Fruit fly (Drosophila melanogaster) whole organism, embryonic: Measurements from ENCODE around the gene CG8326.

Experiments
- ATbp ChIP-seq: fragments of 200-800 bp; sonication (Bioruptor generic); optimal IDR thresholded peaks from 2 replicates; lab custom pipeline; 2017; ENCODE audit warnings: missing biosample characterization, mild to moderate bottlenecking, missing genetic modification characterization, missing genetic modification reagents
- Atf-2 ChIP-seq: fragments of 200-800 bp; sonication (Bioruptor generic); optimal IDR thresholded peaks from 2 replicates; lab custom pipeline; 2016; ENCODE audit warnings: missing biosample characterization, missing genetic modification characterization
- CG10654 ChIP-seq: fragments of 200-800 bp; sonication (Bioruptor generic); optimal IDR thresholded peaks from 2 replicates; lab custom pipeline; 2016; ENCODE audit warnings: missing biosample characterization, missing genetic modification characterization
- CG11504 ChIP-seq: fragments of 200-800 bp; sonication (Bioruptor generic); optimal IDR thresholded peaks from 3 replicates; lab custom pipeline; 2019; ENCODE audit warnings: missing biosample characterization, mild to moderate bottlenecking, missing genetic modification characterization, moderate library complexity
- CG12744 ChIP-seq: fragments of 200-800 bp; sonication (Bioruptor generic); optimal IDR thresholded peaks from 2 replicates; lab custom pipeline; 2016; ENCODE audit warnings: missing biosample characterization, missing genetic modification characterization
- CG12769 ChIP-seq: fragments of 200-800 bp; sonication (Bioruptor generic); optimal IDR thresholded peaks from 2 replicates; lab custom pipeline; 2019; ENCODE audit warnings: missing biosample characterization, mild to moderate bottlenecking, missing genetic modification characterization, moderate library complexity
- CG13775 ChIP-seq: fragments of 200-800 bp; sonication (Bioruptor generic); optimal IDR thresholded peaks from 3 replicates; lab custom pipeline; 2017; ENCODE audit warnings: missing biosample characterization, mild to moderate bottlenecking, missing genetic modification characterization
- CG13894 ChIP-seq: fragments of 200-800 bp; sonication (Bioruptor generic); optimal IDR thresholded peaks from 3 replicates; lab custom pipeline; 2018; ENCODE audit warnings: missing biosample characterization, mild to moderate bottlenecking, missing genetic modification characterization, moderate library complexity
- CG15011 ChIP-seq: fragments of 200-800 bp; sonication (Bioruptor generic); optimal IDR thresholded peaks from 3 replicates; lab custom pipeline; 2018; ENCODE audit warnings: missing biosample characterization, mild to moderate bottlenecking, missing genetic modification characterization
- CG17359 ChIP-seq: fragments of 200-800 bp; sonication (Bioruptor generic); optimal IDR thresholded peaks from 3 replicates; lab custom pipeline; 2018; ENCODE audit warnings: missing biosample characterization, mild to moderate bottlenecking, missing genetic modification characterization, moderate library complexity
- CG17385 ChIP-seq: fragments of 200-800 bp; sonication (Bioruptor generic); optimal IDR thresholded peaks from 3 replicates; lab custom pipeline; 2018; ENCODE audit warnings: missing biosample characterization, mild to moderate bottlenecking, missing genetic modification characterization
- CG1792 ChIP-seq: fragments of 200-800 bp; sonication (Bioruptor generic); optimal IDR thresholded peaks from 2 replicates; lab custom pipeline; 2016; ENCODE audit warnings: missing biosample characterization, missing genetic modification characterization
- CG18476 ChIP-seq: fragments of 200-800 bp; sonication (Bioruptor generic); optimal IDR thresholded peaks from 2 replicates; lab custom pipeline; 2016; ENCODE audit warnings: missing biosample characterization, mild to moderate bottlenecking, missing genetic modification characterization
- CG2875 ChIP-seq: fragments of 200-800 bp; sonication (Bioruptor generic); optimal IDR thresholded peaks from 2 replicates; lab custom pipeline; 2017; ENCODE audit warnings: missing biosample characterization, mild to moderate bottlenecking, missing genetic modification characterization, missing genetic modification reagents
- CG2889 ChIP-seq: fragments of 200-800 bp; sonication (Bioruptor generic); IDR thresholded peaks from 3 replicates; pipeline ENCODE4 v1.3.6; 2022; ENCODE audit warnings: missing biosample characterization, missing genetic modification characterization
- CG4854 ChIP-seq: fragments of 200-800 bp; sonication (Bioruptor generic); optimal IDR thresholded peaks from 2 replicates; lab custom pipeline; 2016; ENCODE audit warnings: missing biosample characterization, missing genetic modification characterization, inconsistent platforms
- CTCF ChIP-seq: fragments of 200-800 bp; sonication (Bioruptor generic); optimal IDR thresholded peaks from 2 replicates; lab custom pipeline; 2017; ENCODE audit warnings: missing biosample characterization, mild to moderate bottlenecking, missing genetic modification characterization, moderate library complexity
- Fer2 ChIP-seq: fragments of 200-800 bp; sonication (Bioruptor generic); optimal IDR thresholded peaks from 2 replicates; lab custom pipeline; 2018; ENCODE audit warnings: missing biosample characterization, mild to moderate bottlenecking, missing genetic modification characterization, moderate library complexity
- Gsc ChIP-seq: fragments of 200-800 bp; sonication (Bioruptor generic); IDR thresholded peaks from 2 replicates; pipeline ENCODE4 v1.3.6; 2022; ENCODE audit warnings: missing biosample characterization, missing genetic modification characterization
- HLHmδ ChIP-seq: fragments of 200-800 bp; sonication (Bioruptor generic); optimal IDR thresholded peaks from 2 replicates; lab custom pipeline; 2018; ENCODE audit warnings: missing biosample characterization, mild to moderate bottlenecking, missing genetic modification characterization, moderate library complexity
- Hr3 ChIP-seq: fragments of 200-800 bp; sonication (Bioruptor generic); optimal IDR thresholded peaks from 3 replicates; lab custom pipeline; 2016; ENCODE audit warnings: missing biosample characterization, missing genetic modification characterization
- NC2β ChIP-seq: fragments of 200-800 bp; sonication (Bioruptor generic); optimal IDR thresholded peaks from 2 replicates; lab custom pipeline; 2016; ENCODE audit warnings: missing biosample characterization, missing genetic modification characterization
- NfI ChIP-seq: fragments of 200-800 bp; sonication (Bioruptor generic); optimal IDR thresholded peaks from 3 replicates; lab custom pipeline; 2018; ENCODE audit warnings: missing biosample characterization, mild to moderate bottlenecking, missing genetic modification characterization, moderate library complexity
- Oaz ChIP-seq: fragments of 200-800 bp; sonication (Bioruptor generic); IDR thresholded peaks from 2 replicates; pipeline ENCODE4 v1.3.6; 2022; ENCODE audit warnings: missing biosample characterization, missing genetic modification characterization
- Xbp1 ChIP-seq: fragments of 200-800 bp; sonication (Bioruptor generic); optimal IDR thresholded peaks from 3 replicates; lab custom pipeline; 2016; ENCODE audit warnings: missing biosample characterization, mild to moderate bottlenecking, missing genetic modification characterization
- ato ChIP-seq: fragments of 200-800 bp; sonication (Bioruptor generic); IDR thresholded peaks from 2 replicates; pipeline ENCODE4 v1.3.6; 2022; ENCODE audit warnings: missing biosample characterization, missing genetic modification characterization; ENCODE audit not compliant: partially characterized antibody
- bab2 ChIP-seq: fragments of 200-800 bp; sonication (Bioruptor generic); optimal IDR thresholded peaks from 2 replicates; lab custom pipeline; 2016; ENCODE audit warnings: missing biosample characterization, missing genetic modification characterization
- bbx ChIP-seq: fragments of 200-800 bp; sonication (Bioruptor generic); IDR thresholded peaks from 2 replicates; pipeline ENCODE4 v1.3.6; 2022; ENCODE audit warnings: missing biosample characterization, missing genetic modification characterization; ENCODE audit not compliant: partially characterized antibody
- cas ChIP-seq: fragments of 200-800 bp; sonication (Bioruptor generic); IDR thresholded peaks from 2 replicates; pipeline ENCODE4 v1.3.6; 2022; ENCODE audit warnings: missing biosample characterization, missing genetic modification characterization
- croc ChIP-seq: fragments of 200-800 bp; sonication (Bioruptor generic); conservative IDR thresholded peaks from 3 replicates; pipeline ENCODE4 v1.3.6; 2022; ENCODE audit warnings: missing biosample characterization, missing genetic modification characterization
- cwo ChIP-seq: fragments of 200-800 bp; sonication (Bioruptor generic); optimal IDR thresholded peaks from 3 replicates; lab custom pipeline; 2017; ENCODE audit warnings: missing biosample characterization, missing genetic modification characterization, mild to moderate bottlenecking, moderate library complexity, missing genetic modification reagents
- dmrt11E ChIP-seq: fragments of 200-800 bp; sonication (Bioruptor generic); optimal IDR thresholded peaks from 3 replicates; lab custom pipeline; 2018; ENCODE audit warnings: missing biosample characterization, mild to moderate bottlenecking, missing genetic modification characterization, moderate library complexity
- exex ChIP-seq: fragments of 200-800 bp; sonication (Bioruptor generic); optimal IDR thresholded peaks from 4 replicates; lab custom pipeline; 2018; ENCODE audit warnings: missing biosample characterization, mild to moderate bottlenecking, missing genetic modification characterization, moderate library complexity
- gce ChIP-seq: fragments of 200-800 bp; sonication (Bioruptor generic); IDR thresholded peaks from 3 replicates; pipeline ENCODE4 v1.3.6; 2022; ENCODE audit warnings: missing biosample characterization, missing genetic modification characterization
- grau ChIP-seq: fragments of 200-800 bp; optimal IDR thresholded peaks from 3 replicates; lab custom pipeline; 2019; ENCODE audit warnings: missing biosample characterization, mild to moderate bottlenecking, missing genetic modification characterization, moderate library complexity
- her ChIP-seq: fragments of 200-800 bp; sonication (Bioruptor generic); optimal IDR thresholded peaks from 2 replicates; lab custom pipeline; 2016; ENCODE audit warnings: missing biosample characterization, missing genetic modification characterization
- inv ChIP-seq: fragments of 200-800 bp; sonication (Bioruptor generic); IDR thresholded peaks from 2 replicates; pipeline ENCODE4 v1.3.6; 2022; ENCODE audit warnings: missing biosample characterization, missing genetic modification characterization; ENCODE audit not compliant: partially characterized antibody
- jing ChIP-seq: fragments of 200-800 bp; sonication (Bioruptor generic); optimal IDR thresholded peaks from 2 replicates; lab custom pipeline; 2018; ENCODE audit warnings: missing biosample characterization, mild to moderate bottlenecking, missing genetic modification characterization
- ken ChIP-seq: fragments of 200-800 bp; sonication (Bioruptor generic); IDR thresholded peaks from 3 replicates; pipeline ENCODE4 v1.3.6; 2022; ENCODE audit warnings: missing biosample characterization, missing genetic modification characterization
- oc ChIP-seq: fragments of 200-800 bp; sonication (Bioruptor generic); optimal IDR thresholded peaks from 2 replicates; lab custom pipeline; 2018; ENCODE audit warnings: missing biosample characterization, mild to moderate bottlenecking, missing genetic modification characterization, moderate library complexity
- odd ChIP-seq: fragments of 200-800 bp; sonication (Bioruptor generic); optimal IDR thresholded peaks from 2 replicates; lab custom pipeline; 2017; ENCODE audit warnings: missing biosample characterization, mild to moderate bottlenecking, missing genetic modification characterization
- sc ChIP-seq, 3 experiments: fragments of >200 bp in 2 of 3; fragments of 200-800 bp in 1 of 3; sonication (Bioruptor generic) in 1 of 3; optimal IDR thresholded peaks; 2 replicates in 2 of 3; 3 replicates in 1 of 3; lab custom pipeline; 2017; ENCODE audit warnings: mild to moderate bottlenecking in 1 of 3, missing biosample characterization in 1 of 3, missing genetic modification characterization in 1 of 3, missing genetic modification reagents in 1 of 3
- schlank ChIP-seq: fragments of 200-800 bp; sonication (Bioruptor generic); optimal IDR thresholded peaks from 2 replicates; lab custom pipeline; 2018; ENCODE audit warnings: missing biosample characterization, mild to moderate bottlenecking, missing genetic modification characterization
- trem ChIP-seq: fragments of 200-800 bp; optimal IDR thresholded peaks from 3 replicates; lab custom pipeline; 2019; ENCODE audit warnings: missing biosample characterization, mild to moderate bottlenecking, missing genetic modification characterization, moderate library complexity
- trh ChIP-seq: fragments of 200-800 bp; sonication (Bioruptor generic); optimal IDR thresholded peaks from 2 replicates; lab custom pipeline; 2016; ENCODE audit warnings: missing biosample characterization, missing genetic modification characterization
- unpg ChIP-seq: fragments of 200-800 bp; sonication (Bioruptor generic); optimal IDR thresholded peaks from 3 replicates; lab custom pipeline; 2018; ENCODE audit warnings: missing biosample characterization, mild to moderate bottlenecking, missing genetic modification characterization, moderate library complexity
- wek ChIP-seq: fragments of 200-800 bp; sonication (Bioruptor generic); optimal IDR thresholded peaks from 3 replicates; lab custom pipeline; 2018; ENCODE audit warnings: missing biosample characterization, mild to moderate bottlenecking, missing genetic modification characterization, moderate library complexity
- zfh2 ChIP-seq: fragments of 200-800 bp; sonication (Bioruptor generic); optimal IDR thresholded peaks from 2 replicates; lab custom pipeline; 2016; ENCODE audit warnings: missing biosample characterization, missing genetic modification characterization

CG8326 gene

DNA sequence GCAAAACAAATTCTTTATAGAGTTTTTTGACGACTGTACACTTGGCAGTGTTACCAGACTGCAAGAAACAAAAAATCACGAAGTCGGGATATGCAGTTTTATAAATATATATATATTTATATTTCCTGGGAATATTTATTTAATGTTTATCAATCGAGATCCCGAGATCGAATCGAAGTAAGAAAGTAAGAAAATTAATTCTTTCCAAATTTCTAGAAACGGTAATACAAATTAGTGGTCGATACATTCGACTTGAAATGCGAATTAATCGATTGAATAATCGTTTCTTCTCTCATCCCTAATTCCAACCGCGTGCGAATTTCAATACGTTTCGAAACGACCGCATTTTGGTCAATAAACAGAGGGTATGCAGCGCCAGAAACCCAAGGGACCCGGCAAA is 6.7 kb upstream of the CG8326 start, which contains the start of the genes CG8289 and CG5800 (continued):
- TF ChIP-seq CG10654 (GFP tag; lab: Kevin White, UChicago), result no peak
- TF ChIP-seq oc (tag; lab: Kevin White, UChicago), result no peak
- peak; percentile 49 for TF ChIP-seq inv (GFP tag; lab: Robert Waterston, UW)
- peak; percentile 22 for TF ChIP-seq Xbp1 (GFP tag; lab: Kevin White, UChicago)
- TF ChIP-seq CG12769 (tag; lab: Kevin White, UChicago), result no peak
- TF ChIP-seq bbx, result peak; percentile 69
- TF ChIP-seq ATbp (GFP tag; lab: Kevin White, UChicago), result no peak
- TF ChIP-seq Oaz (GFP tag; lab: Robert Waterston, UW), result no peak
- peak; percentile 13 for TF ChIP-seq NfI
- TF ChIP-seq CG11504 (tag; lab: Kevin White, UChicago), result no peak
- no peak for TF ChIP-seq CG18476 (GFP tag; lab: Kevin White, UChicago)
- TF ChIP-seq wek (GFP tag; lab: Kevin White, UChicago), result no peak
- no peak for TF ChIP-seq sc (optimal IDR thresholded peaks at IDR 0.05; lab: Kevin White, UChicago)
- TF ChIP-seq sc (GFP tag; optimal IDR thresholded peaks at IDR 0.05; lab: Kevin White, UChicago), result no peak
- no peak for TF ChIP-seq Hr3 (GFP tag; lab: Kevin White, UChicago)
- TF ChIP-seq Gsc (GFP tag; lab: Robert Waterston, UW), result no peak
- no peak for TF ChIP-seq odd (GFP tag; lab: Kevin White, UChicago)
- no peak for TF ChIP-seq CG4854 (GFP tag; lab: Kevin White, UChicago)

DNA sequence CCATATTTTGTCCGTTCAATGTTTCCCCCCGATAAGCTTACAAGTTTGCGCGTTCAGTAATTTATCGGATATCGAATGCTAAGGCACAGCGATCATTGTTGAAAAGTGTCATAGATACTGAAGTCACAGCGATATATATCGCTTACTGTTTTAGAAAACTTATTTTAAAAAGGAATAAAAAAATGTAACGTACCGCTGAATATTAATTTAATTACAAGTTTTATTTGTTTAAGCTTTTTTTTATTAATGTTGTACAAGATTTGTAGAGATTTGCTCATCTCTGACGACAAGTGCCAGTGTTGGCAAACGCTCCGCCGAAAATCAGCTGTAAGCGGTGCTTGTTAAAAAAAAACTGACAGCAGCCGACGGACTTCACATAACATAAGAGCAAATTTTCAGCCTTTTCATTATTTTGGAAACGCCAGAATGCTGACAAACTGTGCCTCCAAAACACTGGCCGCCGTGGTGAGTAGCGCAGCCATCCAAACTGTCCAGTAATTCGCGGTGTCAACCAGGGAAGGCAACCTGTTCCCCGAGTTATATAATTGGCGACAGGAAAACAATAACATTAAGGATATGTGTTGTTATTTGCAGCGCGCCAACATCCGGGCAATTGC is 2.8 kb upstream of the CG8326 start, which contains the start of the genes corolla and ND-24:
Gene corolla (minus strand): TSS at position 52 of the 617 bp plus-strand sequence.
Gene ND-24 (plus strand): TSS at position 94 of the 617 bp plus-strand sequence.
- TF ChIP-seq CTCF (GFP tag; lab: Kevin White, UChicago), result peak; percentile 24
- no peak for TF ChIP-seq exex
- peak; percentile 49 for TF ChIP-seq ato (GFP tag; lab: Robert Waterston, UW)
- TF ChIP-seq cas (GFP tag; lab: Robert Waterston, UW), result peak; percentile 90
- TF ChIP-seq CG1792 (GFP tag; lab: Kevin White, UChicago), result peak; percentile 58
- TF ChIP-seq her, result peak; percentile 26
- peak; percentile 81 for TF ChIP-seq dmrt11E (tag; lab: Kevin White, UChicago)
- TF ChIP-seq CG13894 (tag; lab: Kevin White, UChicago), result peak; percentile 85
- TF ChIP-seq Fer2 (tag; lab: Kevin White, UChicago), result peak; percentile 52
- peak; percentile 69 for TF ChIP-seq trem (tag; lab: Kevin White, UChicago)
- no peak for TF ChIP-seq wek (GFP tag; lab: Kevin White, UChicago)
- TF ChIP-seq gce (GFP tag; lab: Robert Waterston, UW), result peak; percentile 59; the same call in 1 of the 3 replicates
- peak; percentile 75 for TF ChIP-seq CG17385 (GFP tag; lab: Kevin White, UChicago)
- peak; percentile 29 for TF ChIP-seq cwo (GFP tag; lab: Kevin White, UChicago)
- peak; percentile 82 for TF ChIP-seq ken
- peak; percentile 34 for TF ChIP-seq CG2875 (GFP tag; lab: Kevin White, UChicago)
- peak; percentile 80 for TF ChIP-seq trh (GFP tag; lab: Kevin White, UChicago)
- peak; percentile 85 for TF ChIP-seq zfh2 (GFP tag; lab: Kevin White, UChicago)
- TF ChIP-seq NC2β (GFP tag; lab: Kevin White, UChicago), result peak; percentile 75
- peak; percentile 84 for TF ChIP-seq CG2889 (GFP tag; lab: Robert Waterston, UW)
- peak; percentile 69 for TF ChIP-seq croc (GFP tag; lab: Robert Waterston, UW)
- no peak for TF ChIP-seq schlank (tag; lab: Kevin White, UChicago)
- TF ChIP-seq Atf-2, result peak; percentile 71
- peak; percentile 81 for TF ChIP-seq bbx
- TF ChIP-seq HLHmδ (GFP tag; lab: Kevin White, UChicago), result no peak
- TF ChIP-seq bab2 (GFP tag; lab: Kevin White, UChicago), result peak; percentile 84
- TF ChIP-seq CG12744, result peak; percentile 77
- no peak for TF ChIP-seq CG15011 (GFP tag; lab: Kevin White, UChicago)
- TF ChIP-seq grau, result peak; percentile 69
- TF ChIP-seq jing, result no peak
- peak; percentile 83 for TF ChIP-seq CG17359 (tag; lab: Kevin White, UChicago)
- peak; percentile 85 for TF ChIP-seq CG13775 (GFP tag; lab: Kevin White, UChicago)
- peak; percentile 82 for TF ChIP-seq unpg (GFP tag; lab: Kevin White, UChicago)
